Worm (Caenorhabditis elegans): ENCODE data around the gene atgp-1.

DNA sequence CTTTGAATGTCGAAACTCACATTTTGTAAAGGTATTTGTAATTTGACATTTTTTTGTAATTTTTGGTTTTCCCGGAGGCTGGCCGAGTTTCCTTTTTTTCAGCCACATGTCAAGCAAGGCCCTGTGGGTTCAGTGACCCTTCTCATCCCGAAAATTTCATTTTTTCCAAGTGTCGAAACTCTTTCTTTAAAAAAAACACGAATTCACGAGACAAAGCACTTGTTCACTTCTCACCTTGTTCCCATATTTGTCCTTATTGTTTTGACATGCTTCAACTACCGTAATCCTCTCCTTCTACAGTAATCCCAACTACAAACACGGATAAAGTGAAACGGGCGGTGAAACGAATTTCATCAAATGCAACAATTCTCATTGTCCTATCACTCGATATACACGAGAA, 6.1 kb downstream of the atgp-1 start, which contains the start of gene lhfp-4:
- TF ChIP-seq nhr-21 (tag; optimal IDR thresholded peaks at IDR 0.05) (no peak), elt-1 (tag; optimal IDR thresholded peaks at IDR 0.05) (no peak), peb-1 (tag; optimal IDR thresholded peaks at IDR 0.05) (no peak), aly-2 (tag; optimal IDR thresholded peaks at IDR 0.05) (no peak)
